Worm (Caenorhabditis elegans): Measurements from ENCODE around the gene C14C6.5.

- TF ChIP-seq rnt-1 (tag; optimal IDR thresholded peaks at IDR 0.05) (no peak), snpc-4 (tag; optimal IDR thresholded peaks at IDR 0.05) (no peak), ceh-63 (GFP tag; optimal IDR thresholded peaks at IDR 0.05) (no peak), ztf-11 (tag; optimal IDR thresholded peaks at IDR 0.05) (no peak), grh-1 (GFP tag; IDR thresholded peaks at IDR 0.05) (no peak), ama-1 (optimal IDR thresholded peaks at IDR 0.05) (no peak), fkh-10 (GFP tag; optimal IDR thresholded peaks at IDR 0.05) (no peak), F16B12.6 (tag; optimal IDR thresholded peaks at IDR 0.05) (no peak), nhr-20 (tag; optimal IDR thresholded peaks at IDR 0.05) (no peak), unc-86 (tag; optimal IDR thresholded peaks at IDR 0.05) (no peak), ceh-8 (GFP tag; optimal IDR thresholded peaks at IDR 0.05) (no peak), efl-3 (GFP tag; optimal IDR thresholded peaks at IDR 0.05) (no peak), pax-3 (tag; optimal IDR thresholded peaks at IDR 0.05) (no peak), ceh-82 (tag; optimal IDR thresholded peaks at IDR 0.05) (no peak)
Measured at ce11 chrV:574639-575038, 38.2 kb downstream of the C14C6.5 start, which contains the start of gene C14C6.13.
